Worm (Caenorhabditis elegans): ENCODE results near the gene F21D9.1.
"Not testable (repeated sequence)": the region's sequence is repeated elsewhere in the genome, so short reads cannot be mapped to it uniquely, and the experiment has no call there.

F21D9.1 gene

DNA sequence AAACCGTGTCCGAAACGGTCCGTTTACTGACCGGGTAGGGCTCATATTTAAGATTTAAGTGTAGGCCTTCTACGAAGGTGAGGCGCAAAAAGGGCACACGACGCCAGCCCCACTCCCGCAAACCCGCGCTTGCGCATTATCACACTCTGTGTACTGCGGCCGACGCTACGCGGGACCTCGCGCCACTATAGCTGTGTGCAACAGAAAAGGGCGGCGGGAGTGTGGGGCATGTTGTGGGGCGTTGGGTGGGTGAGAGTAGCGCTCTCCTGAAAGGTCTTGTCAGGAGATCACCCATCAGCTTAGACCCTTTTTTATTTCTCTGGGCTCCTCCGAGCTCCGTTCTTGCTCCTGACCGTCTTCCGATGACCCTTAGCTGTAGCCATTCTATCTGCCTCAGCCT lies 43.9 kb downstream of the F21D9.1 start:
- TF ChIP-seq nhr-76 (tag; optimal IDR thresholded peaks at IDR 0.05): no peak
- TF ChIP-seq lsy-2 (tag; optimal IDR thresholded peaks at IDR 0.05): no peak
- no peak for TF ChIP-seq nhr-12 (tag; optimal IDR thresholded peaks at IDR 0.05)
- no peak for TF ChIP-seq flh-1 (GFP tag; optimal IDR thresholded peaks at IDR 0.05)

DNA sequence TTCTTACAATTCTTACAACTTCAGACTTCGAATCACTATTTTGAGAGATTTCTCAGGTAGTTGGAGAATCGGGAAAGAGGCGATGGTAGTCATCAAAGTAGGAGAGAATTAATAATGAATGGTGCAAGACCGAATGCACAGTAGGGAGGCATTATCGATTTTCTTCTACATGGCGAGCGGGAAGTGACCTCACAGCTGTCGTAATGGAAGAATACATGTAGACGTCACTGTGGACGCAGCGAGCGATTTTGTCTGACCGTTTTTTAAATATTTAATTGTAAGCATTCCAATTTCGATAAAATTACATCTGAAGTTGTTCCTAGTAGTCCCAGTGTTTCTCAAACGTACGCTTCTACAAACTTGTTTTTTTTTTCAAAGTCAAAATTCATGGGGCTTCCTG lies 45.3 kb downstream of the F21D9.1 start, which contains the start of gene F55C9.11:
Gene F55C9.11, minus strand, starts transcription at position 101 of the 400 bp plus-strand sequence.
- no peak for TF ChIP-seq unc-120 (tag; optimal IDR thresholded peaks at IDR 0.05; ENCODE audit: poor library complexity, severe bottlenecking)

DNA sequence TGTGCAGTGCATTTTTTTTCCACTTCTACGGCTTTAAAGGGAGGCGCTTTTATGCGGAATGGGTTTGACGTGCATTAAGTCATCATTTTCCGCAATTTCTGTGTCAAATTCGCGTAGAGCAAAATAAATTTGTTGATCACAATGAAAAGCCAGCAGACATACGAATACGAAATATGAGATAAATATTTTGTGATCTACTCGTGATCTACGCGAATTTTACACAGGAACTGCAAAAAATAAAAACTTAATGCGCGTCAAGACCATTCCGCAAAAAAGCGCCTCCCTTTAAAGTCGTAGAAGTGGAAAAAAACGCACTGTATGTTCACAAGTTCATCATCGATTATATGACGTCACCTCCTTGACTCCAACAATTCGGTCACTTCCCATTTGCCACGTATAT lies 47.1 kb downstream of the F21D9.1 start, which contains the start of gene C43D7.8:
Gene C43D7.8, minus strand, starts transcription at position 101 of the 400 bp plus-strand sequence.
- no peak for TF ChIP-seq elt-3 (tag; optimal IDR thresholded peaks at IDR 0.05)
- TF ChIP-seq elt-1 (tag; optimal IDR thresholded peaks at IDR 0.05; ENCODE audit: borderline replicate concordance, insufficient read depth): no peak
- TF ChIP-seq flh-1 (GFP tag; optimal IDR thresholded peaks at IDR 0.05): no peak
- TF ChIP-seq mep-1 (tag; optimal IDR thresholded peaks at IDR 0.05): no peak

DNA sequence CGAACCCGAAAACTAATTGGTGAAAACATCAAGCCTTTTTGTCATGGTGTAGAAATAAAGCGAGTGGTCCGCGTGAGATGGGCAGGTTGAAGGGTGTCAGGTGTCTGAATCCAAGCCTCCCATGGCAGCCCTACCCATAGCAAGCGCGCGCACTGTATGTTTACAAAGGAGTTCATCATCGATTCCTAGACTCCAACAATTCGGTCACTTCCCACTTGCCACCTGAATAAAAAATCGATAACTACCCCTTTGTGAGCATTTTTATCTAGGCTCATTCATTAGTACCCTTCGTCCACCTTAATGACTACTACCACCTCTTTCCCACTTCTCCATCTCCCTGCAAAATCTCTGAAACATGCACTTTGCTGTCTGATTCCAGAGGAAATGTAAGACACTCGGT lies 48.7 kb downstream of the F21D9.1 start, which contains the start of gene fbxb-64:
Gene fbxb-64, plus strand, starts transcription at position 301 of the 400 bp plus-strand sequence.
- no peak for TF ChIP-seq mep-1 (tag; optimal IDR thresholded peaks at IDR 0.05)

DNA sequence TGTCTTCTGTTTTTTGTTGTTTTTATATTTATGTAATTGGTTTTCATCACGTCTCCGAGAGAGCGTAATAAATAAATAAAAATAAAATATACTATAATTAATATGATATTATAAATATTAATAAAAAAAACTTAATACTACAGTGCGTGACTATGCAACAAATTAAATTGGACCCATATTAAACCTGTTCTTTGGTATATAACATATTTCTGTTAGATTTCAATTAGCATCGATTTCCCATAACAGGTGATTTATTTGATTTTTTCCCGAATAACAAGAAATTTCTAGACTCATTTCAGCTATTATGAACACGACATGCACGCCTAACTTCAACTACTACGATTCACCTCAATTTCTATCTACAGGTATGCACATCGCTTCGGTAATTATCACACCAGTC lies 52.8 kb downstream of the F21D9.1 start, which contains the start of gene srh-208:
Gene srh-208, plus strand, starts transcription at position 301 of the 400 bp plus-strand sequence.
- TF ChIP-seq ceh-83 (GFP tag; optimal IDR thresholded peaks at IDR 0.05); lin-13 (tag; optimal IDR thresholded peaks at IDR 0.05); tbx-8 (GFP tag; optimal IDR thresholded peaks at IDR 0.05): not testable (repeated sequence)

Measured in whole organism, mixed stage, embryonic.